Fruit fly (Drosophila melanogaster) whole organism, embryonic: ENCODE measurements around the gene CG3534.

ENCODE experiments used
- B-H1 ChIP-seq: fragments of 200-800 bp; sonication (Bioruptor generic); IDR thresholded peaks from 3 replicates; pipeline ENCODE4 v1.3.6; 2022; ENCODE audit warnings: missing biosample characterization, missing genetic modification characterization
- Bgb ChIP-seq: fragments of 200-800 bp; sonication (Bioruptor generic); IDR thresholded peaks from 2 replicates; pipeline ENCODE4 v1.3.6; 2022; ENCODE audit warnings: missing biosample characterization, missing genetic modification characterization; ENCODE audit not compliant: partially characterized antibody
- CG12071 ChIP-seq: fragments of 200-800 bp; sonication (Bioruptor generic); optimal IDR thresholded peaks from 3 replicates; lab custom pipeline; 2018; ENCODE audit warnings: missing biosample characterization, mild to moderate bottlenecking, missing genetic modification characterization
- CG12744 ChIP-seq: fragments of 200-800 bp; sonication (Bioruptor generic); optimal IDR thresholded peaks from 2 replicates; lab custom pipeline; 2016; ENCODE audit warnings: missing biosample characterization, missing genetic modification characterization
- CG13287 ChIP-seq: fragments of 200-800 bp; sonication (Bioruptor generic); IDR thresholded peaks from 2 replicates; pipeline ENCODE4 v1.3.6; 2022; ENCODE audit warnings: missing biosample characterization, missing genetic modification characterization; ENCODE audit not compliant: partially characterized antibody
- CG13894 ChIP-seq: fragments of 200-800 bp; sonication (Bioruptor generic); optimal IDR thresholded peaks from 3 replicates; lab custom pipeline; 2018; ENCODE audit warnings: missing biosample characterization, mild to moderate bottlenecking, missing genetic modification characterization, moderate library complexity
- CG14014 ChIP-seq: fragments of 200-800 bp; sonication (Bioruptor generic); IDR thresholded peaks from 2 replicates; pipeline ENCODE4 v1.3.6; 2022; ENCODE audit warnings: missing biosample characterization, missing genetic modification characterization
- CG15696 ChIP-seq: fragments of 200-800 bp; sonication (Bioruptor generic); optimal IDR thresholded peaks from 2 replicates; lab custom pipeline; 2019; ENCODE audit warnings: missing biosample characterization, mild to moderate bottlenecking, missing genetic modification characterization, moderate library complexity
- CG17359 ChIP-seq: fragments of 200-800 bp; sonication (Bioruptor generic); optimal IDR thresholded peaks from 3 replicates; lab custom pipeline; 2018; ENCODE audit warnings: missing biosample characterization, mild to moderate bottlenecking, missing genetic modification characterization, moderate library complexity
- CG17361 ChIP-seq: fragments of 200-800 bp; sonication (Bioruptor generic); IDR thresholded peaks from 3 replicates; pipeline ENCODE4 v1.3.6; 2022; ENCODE audit warnings: missing biosample characterization, missing genetic modification characterization
- CG18619 ChIP-seq: fragments of 200-800 bp; sonication (Bioruptor generic); optimal IDR thresholded peaks from 3 replicates; lab custom pipeline; 2017; ENCODE audit warnings: missing biosample characterization, mild to moderate bottlenecking, missing genetic modification characterization
- CG2199 ChIP-seq: fragments of 200-800 bp; sonication (Bioruptor generic); IDR thresholded peaks from 3 replicates; pipeline ENCODE4 v1.3.6; 2022; ENCODE audit warnings: missing biosample characterization, missing genetic modification characterization
- CG2678 ChIP-seq: fragments of 200-800 bp; sonication (Bioruptor generic); optimal IDR thresholded peaks from 3 replicates; lab custom pipeline; 2019; ENCODE audit warnings: missing biosample characterization, mild to moderate bottlenecking, missing genetic modification characterization, moderate library complexity
- CG32532 ChIP-seq: fragments of 200-800 bp; sonication (Bioruptor generic); IDR thresholded peaks from 2 replicates; pipeline ENCODE4 v1.3.6; 2022; ENCODE audit warnings: missing biosample characterization, missing genetic modification characterization
- CG3407 ChIP-seq: fragments of 200-800 bp; sonication (Bioruptor generic); optimal IDR thresholded peaks from 2 replicates; lab custom pipeline; 2018; ENCODE audit warnings: missing biosample characterization, mild to moderate bottlenecking, missing genetic modification characterization
- CG34376 ChIP-seq: fragments of 200-800 bp; sonication (Bioruptor generic); optimal IDR thresholded peaks from 2 replicates; lab custom pipeline; 2018; ENCODE audit warnings: missing biosample characterization, mild to moderate bottlenecking, missing genetic modification characterization
- CG34422 ChIP-seq: fragments of 200-800 bp; sonication (Bioruptor generic); IDR thresholded peaks from 3 replicates; pipeline ENCODE4 v1.3.6; 2022; ENCODE audit warnings: missing biosample characterization, missing genetic modification characterization
- CG4730 ChIP-seq: fragments of 200-800 bp; sonication (Bioruptor generic); IDR thresholded peaks from 2 replicates; pipeline ENCODE4 v1.3.6; 2022; ENCODE audit warnings: missing biosample characterization, missing genetic modification characterization
- CG7963 ChIP-seq: fragments of 200-800 bp; sonication (Bioruptor generic); IDR thresholded peaks from 3 replicates; pipeline ENCODE4 v1.3.6; 2022; ENCODE audit warnings: missing biosample characterization, missing genetic modification characterization; ENCODE audit not compliant: partially characterized antibody
- CG8290 ChIP-seq, 3 experiments: fragments of 200-800 bp; sonication (Bioruptor generic); optimal IDR thresholded peaks; 2 replicates each; lab custom pipeline; 2016 to 2019; ENCODE audit warnings: missing biosample characterization in 3 of 3, missing genetic modification characterization in 3 of 3, mild to moderate bottlenecking in 2 of 3, moderate library complexity in 1 of 3
- CG8944 ChIP-seq: fragments of 200-800 bp; sonication (Bioruptor generic); optimal IDR thresholded peaks from 3 replicates; lab custom pipeline; 2016; ENCODE audit warnings: missing biosample characterization, missing genetic modification characterization
- Dek ChIP-seq: fragments of 200-800 bp; sonication (Bioruptor generic); optimal IDR thresholded peaks from 3 replicates; lab custom pipeline; 2019; ENCODE audit warnings: missing biosample characterization, mild to moderate bottlenecking, missing genetic modification characterization, moderate library complexity
- Dll ChIP-seq: fragments of 200-800 bp; sonication (Bioruptor generic); IDR thresholded peaks from 4 replicates; pipeline ENCODE4 v1.3.6; 2022; ENCODE audit warnings: missing biosample characterization, missing genetic modification characterization; ENCODE audit not compliant: partially characterized antibody
- HmgZ ChIP-seq: fragments of 200-800 bp; sonication (Bioruptor generic); optimal IDR thresholded peaks from 2 replicates; lab custom pipeline; 2018; ENCODE audit warnings: missing biosample characterization, mild to moderate bottlenecking, missing genetic modification characterization
- Med ChIP-seq: fragments of 200-800 bp; sonication (Bioruptor generic); peaks from one replicate; lab custom pipeline; 2016; ENCODE audit warnings: missing biosample characterization, missing genetic modification characterization, mild to moderate bottlenecking, inconsistent platforms, moderate library complexity
- Sry-β ChIP-seq: fragments of 200-800 bp; sonication (Bioruptor generic); optimal IDR thresholded peaks from 2 replicates; lab custom pipeline; 2018; ENCODE audit warnings: missing biosample characterization, mild to moderate bottlenecking, missing genetic modification characterization, moderate library complexity
- YL-1 ChIP-seq: fragments of 200-800 bp; sonication (Bioruptor generic); optimal IDR thresholded peaks from 3 replicates; lab custom pipeline; 2017; ENCODE audit warnings: missing biosample characterization, mild to moderate bottlenecking, missing genetic modification characterization
- abd-A ChIP-seq: fragments of 200-800 bp; sonication (Bioruptor generic); optimal IDR thresholded peaks from 3 replicates; lab custom pipeline; 2019; ENCODE audit warnings: missing biosample characterization, mild to moderate bottlenecking, missing genetic modification characterization, moderate library complexity
- bowl ChIP-seq: fragments of 200-800 bp; sonication (Bioruptor generic); IDR thresholded peaks from 2 replicates; pipeline ENCODE4 v1.3.6; 2022; ENCODE audit warnings: missing biosample characterization, missing genetic modification characterization
- cg ChIP-seq: fragments of 200-800 bp; sonication (Bioruptor generic); optimal IDR thresholded peaks from 3 replicates; lab custom pipeline; 2019; ENCODE audit warnings: missing biosample characterization, mild to moderate bottlenecking, missing genetic modification characterization, moderate library complexity
- chm ChIP-seq: fragments of 200-800 bp; sonication (Bioruptor generic); IDR thresholded peaks from 2 replicates; pipeline ENCODE4 v1.3.6; 2022; ENCODE audit warnings: missing biosample characterization, missing genetic modification characterization
- croc ChIP-seq: fragments of 200-800 bp; sonication (Bioruptor generic); conservative IDR thresholded peaks from 3 replicates; pipeline ENCODE4 v1.3.6; 2022; ENCODE audit warnings: missing biosample characterization, missing genetic modification characterization
- fd102C ChIP-seq: fragments of 200-800 bp; sonication (Bioruptor generic); optimal IDR thresholded peaks from 2 replicates; lab custom pipeline; 2018; ENCODE audit warnings: missing biosample characterization, mild to moderate bottlenecking, missing genetic modification characterization, moderate library complexity
- fd3F ChIP-seq: fragments of 200-800 bp; sonication (Bioruptor generic); optimal IDR thresholded peaks from 2 replicates; lab custom pipeline; 2018; ENCODE audit warnings: missing biosample characterization, mild to moderate bottlenecking, missing genetic modification characterization, moderate library complexity
- gcm ChIP-seq: fragments of 200-800 bp; sonication (Bioruptor generic); optimal IDR thresholded peaks from 2 replicates; lab custom pipeline; 2019; ENCODE audit warnings: missing biosample characterization, mild to moderate bottlenecking, missing genetic modification characterization, moderate library complexity
- gfzf ChIP-seq: fragments of 200-800 bp; sonication (Bioruptor generic); optimal IDR thresholded peaks from 2 replicates; lab custom pipeline; 2016; ENCODE audit warnings: missing biosample characterization, mild to moderate bottlenecking, missing genetic modification characterization, moderate library complexity
- grau ChIP-seq: fragments of 200-800 bp; optimal IDR thresholded peaks from 3 replicates; lab custom pipeline; 2019; ENCODE audit warnings: missing biosample characterization, mild to moderate bottlenecking, missing genetic modification characterization, moderate library complexity
- oc ChIP-seq: fragments of 200-800 bp; sonication (Bioruptor generic); optimal IDR thresholded peaks from 2 replicates; lab custom pipeline; 2018; ENCODE audit warnings: missing biosample characterization, mild to moderate bottlenecking, missing genetic modification characterization, moderate library complexity
- onecut ChIP-seq: fragments of 200-800 bp; sonication (Bioruptor generic); IDR thresholded peaks from 2 replicates; pipeline ENCODE4 v1.3.6; 2022; ENCODE audit warnings: missing biosample characterization, missing genetic modification characterization
- pros ChIP-seq: fragments of 200-800 bp; sonication (Bioruptor generic); optimal IDR thresholded peaks from 3 replicates; lab custom pipeline; 2019; ENCODE audit warnings: missing biosample characterization, mild to moderate bottlenecking, missing genetic modification characterization, moderate library complexity
- sc ChIP-seq, 3 experiments: fragments of >200 bp in 2 of 3; fragments of 200-800 bp in 1 of 3; sonication (Bioruptor generic) in 1 of 3; optimal IDR thresholded peaks; 2 replicates in 2 of 3; 3 replicates in 1 of 3; lab custom pipeline; 2017; ENCODE audit warnings: mild to moderate bottlenecking in 1 of 3, missing biosample characterization in 1 of 3, missing genetic modification characterization in 1 of 3, missing genetic modification reagents in 1 of 3
- schlank ChIP-seq: fragments of 200-800 bp; sonication (Bioruptor generic); optimal IDR thresholded peaks from 2 replicates; lab custom pipeline; 2018; ENCODE audit warnings: missing biosample characterization, mild to moderate bottlenecking, missing genetic modification characterization
- seq ChIP-seq: fragments of 200-800 bp; sonication (Bioruptor generic); IDR thresholded peaks from 2 replicates; pipeline ENCODE4 v1.3.6; 2022; ENCODE audit warnings: missing biosample characterization, missing genetic modification characterization
- sim ChIP-seq: fragments of 200-800 bp; sonication (Bioruptor generic); IDR thresholded peaks from 2 replicates; pipeline ENCODE4 v1.3.6; 2022; ENCODE audit warnings: missing biosample characterization, missing genetic modification characterization
- unc-4 ChIP-seq: fragments of 200-800 bp; sonication (Bioruptor generic); IDR thresholded peaks from 2 replicates; pipeline ENCODE4 v1.3.6; 2022; ENCODE audit warnings: missing biosample characterization, missing genetic modification characterization; ENCODE audit not compliant: partially characterized antibody
- vnd ChIP-seq: fragments of 200-800 bp; sonication (Bioruptor generic); IDR thresholded peaks from 3 replicates; pipeline ENCODE4 v1.3.6; 2022; ENCODE audit warnings: missing biosample characterization, missing genetic modification characterization; ENCODE audit not compliant: partially characterized antibody

CG3534 gene

DNA sequence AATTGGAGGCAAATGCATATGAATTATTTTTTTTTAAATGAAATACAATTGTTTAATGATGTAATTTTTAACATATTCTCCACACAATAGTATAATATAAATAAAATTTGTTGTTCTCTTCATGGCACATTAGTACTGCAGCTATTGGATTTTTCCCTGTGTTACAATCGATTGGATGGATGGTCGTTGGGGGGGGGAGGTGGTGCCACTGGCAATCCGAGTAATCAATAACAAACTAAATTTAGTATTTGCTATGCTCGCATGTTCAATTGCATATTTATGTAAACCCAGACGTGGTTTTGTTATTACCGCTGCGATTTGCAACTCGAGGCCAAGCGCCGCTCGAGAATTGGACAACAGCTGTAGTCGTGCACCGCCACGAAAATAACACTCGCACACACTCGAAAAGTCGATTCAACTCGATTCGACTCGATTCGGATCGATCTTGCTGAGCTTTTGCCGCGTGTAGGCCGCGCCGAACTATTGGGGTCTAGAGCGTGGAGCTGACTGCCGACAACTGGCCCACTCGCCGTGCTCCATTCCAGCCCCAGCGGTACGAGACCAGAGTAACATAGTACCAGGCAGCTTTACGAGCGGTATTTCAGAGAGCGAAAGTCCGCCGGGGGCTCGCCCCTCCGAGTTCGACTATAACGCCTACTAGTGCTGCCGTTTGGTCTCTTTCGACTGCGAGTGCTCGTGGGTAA lies 8.9 kb upstream of the CG3534 start, which contains the start of gene CG18622 (continued):
- TF ChIP-seq onecut (GFP tag; lab: Robert Waterston, UW) (peak; percentile 41; the same call in 1 of the 2 replicates), CG4730 (GFP tag; lab: Robert Waterston, UW) (0 out of 2 replicates have a peak, but pooled peaks have one; percentile 19), Sry-β (GFP tag; lab: Kevin White, UChicago) (no peak), HmgZ (tag; lab: Kevin White, UChicago) (peak; percentile 30), CG3407 (peak; percentile 4), CG34422 (peak; percentile 34; the same call in 1 of the 3 replicates), schlank (tag; lab: Kevin White, UChicago) (no peak), bowl (GFP tag; lab: Robert Waterston, UW) (no peak), Bgb (GFP tag; lab: Robert Waterston, UW) (peak; percentile 74; the same call in 1 of the 2 replicates), grau (tag; lab: Kevin White, UChicago) (no peak), CG34376 (GFP tag; lab: Kevin White, UChicago) (peak; percentile 67), sim (GFP tag; lab: Robert Waterston, UW) (no peak), CG18619 (no peak), B-H1 (GFP tag; lab: Robert Waterston, UW) (no peak), CG8290 (GFP tag; optimal IDR thresholded peaks at IDR 0.05; lab: Kevin White, UChicago) (no peak), CG8290 (tag; optimal IDR thresholded peaks at IDR 0.05; lab: Kevin White, UChicago) (peak in 1 of 2 experiments; percentile 49), CG32532 (GFP tag; lab: Robert Waterston, UW) (peak; percentile 29), croc (GFP tag; lab: Robert Waterston, UW) (no peak), CG14014 (GFP tag; lab: Robert Waterston, UW) (no peak; the same call in 1 of the 2 replicates), CG15696 (tag; lab: Kevin White, UChicago) (no peak), gfzf (GFP tag; lab: Kevin White, UChicago) (no peak), CG8944 (GFP tag; lab: Kevin White, UChicago) (no peak), abd-A (tag; lab: Kevin White, UChicago) (peak; percentile 66), Dll (GFP tag; lab: Robert Waterston, UW) (no peak), Dek (tag; lab: Kevin White, UChicago) (no peak), CG13894 (peak; percentile 95), Med (peak; percentile 76), YL-1 (GFP tag; lab: Kevin White, UChicago) (no peak), CG17359 (tag; lab: Kevin White, UChicago) (no peak), fd102C (GFP tag; lab: Kevin White, UChicago) (no peak), gcm (no peak), unc-4 (GFP tag; lab: Robert Waterston, UW) (no peak), sc (optimal IDR thresholded peaks at IDR 0.05; lab: Kevin White, UChicago) (no peak), sc (GFP tag; optimal IDR thresholded peaks at IDR 0.05; lab: Kevin White, UChicago) (peak; percentile 23), pros (GFP tag; lab: Kevin White, UChicago) (no peak), chm (GFP tag; lab: Robert Waterston, UW) (peak; percentile 45; the same call in 1 of the 2 replicates), fd3F (GFP tag; lab: Kevin White, UChicago) (no peak), CG2678 (tag; lab: Kevin White, UChicago) (no peak), oc (peak; percentile 34), CG12071 (GFP tag; lab: Kevin White, UChicago) (no peak), CG13287 (GFP tag; lab: Robert Waterston, UW) (peak; percentile 63; the same call in 1 of the 2 replicates), cg (GFP tag; lab: Kevin White, UChicago) (peak; percentile 7), CG7963 (GFP tag; lab: Robert Waterston, UW) (0 out of 3 replicates have a peak, but pooled peaks have one; percentile 34), CG17361 (peak; percentile 8; the same call in 2 of the 3 replicates), CG12744 (GFP tag; lab: Kevin White, UChicago) (no peak), seq (GFP tag; lab: Robert Waterston, UW) (0 out of 2 replicates have a peak, but pooled peaks have one; percentile 8), vnd (peak; percentile 44; the same call in 1 of the 3 replicates), CG2199 (GFP tag; lab: Robert Waterston, UW) (peak; percentile 11; the same call in 1 of the 3 replicates)
